Fruit fly (Drosophila melanogaster): ENCODE results near the gene CG8840.

The CG8840 gene

dm6 chr2L:3435086-3435485, 24.7 kb downstream of the CG8840 start (continued):
- TF ChIP-seq Dref (GFP tag; IDR thresholded peaks at IDR 0.05) (no peak), pnt (GFP tag; optimal IDR thresholded peaks at IDR 0.05) (peak; percentile 13), lbe (GFP tag; optimal IDR thresholded peaks at IDR 0.05) (no peak), Ets65A (GFP tag) (peak; percentile 89), lab (GFP tag; optimal IDR thresholded peaks at IDR 0.05) (peak; percentile 39), Bgb (GFP tag; IDR thresholded peaks at IDR 0.05; ENCODE audit: partially characterized antibody) (no peak), CG1647 (GFP tag; optimal IDR thresholded peaks at IDR 0.05) (no peak), Vsx1 (GFP tag; optimal IDR thresholded peaks at IDR 0.05) (no peak), gcm2 (GFP tag; optimal IDR thresholded peaks at IDR 0.05) (no peak), CG18476 (GFP tag; optimal IDR thresholded peaks at IDR 0.05) (no peak), kay (GFP tag; optimal IDR thresholded peaks at IDR 0.05) (no peak), CG4854 (GFP tag; optimal IDR thresholded peaks at IDR 0.05) (no peak), CG10431 (GFP tag; optimal IDR thresholded peaks at IDR 0.05) (no peak), CG31365 (tag; optimal IDR thresholded peaks at IDR 0.05) (no peak), CG8089 (GFP tag; optimal IDR thresholded peaks at IDR 0.05) (no peak), tx (GFP tag; optimal IDR thresholded peaks at IDR 0.05) (no peak), Hr39 (optimal IDR thresholded peaks at IDR 0.05) (no peak), Spps (tag; optimal IDR thresholded peaks at IDR 0.05) (no peak), CG34422 (GFP tag; IDR thresholded peaks at IDR 0.05) (peak; percentile 33; the same call in 2 of the 3 replicates), cas (GFP tag; IDR thresholded peaks at IDR 0.05) (no peak), hb (GFP tag; IDR thresholded peaks at IDR 0.05; ENCODE audit: partially characterized antibody) (no peak), CG8478 (optimal IDR thresholded peaks at IDR 0.05) (no peak), CG16779 (GFP tag; IDR thresholded peaks at IDR 0.05) (no peak), emc (GFP tag; optimal IDR thresholded peaks at IDR 0.05) (no peak), sim (GFP tag; IDR thresholded peaks at IDR 0.05) (no peak), yki (optimal IDR thresholded peaks at IDR 0.05) (no peak), kah (GFP tag; optimal IDR thresholded peaks at IDR 0.05) (no peak), CG14050 (GFP tag; IDR thresholded peaks at IDR 0.05) (0 out of 3 replicates have a peak, but pooled peaks have one; percentile 23), hth (optimal IDR thresholded peaks at IDR 0.05) (no peak), HLHmδ (GFP tag; optimal IDR thresholded peaks at IDR 0.05) (no peak), gfzf (GFP tag; optimal IDR thresholded peaks at IDR 0.05) (no peak), prd (optimal IDR thresholded peaks at IDR 0.05) (no peak), prd (GFP tag; IDR thresholded peaks at IDR 0.05) (peak; percentile 76), CG2712 (tag; optimal IDR thresholded peaks at IDR 0.05) (peak; percentile 63), CG7745 (tag; optimal IDR thresholded peaks at IDR 0.05) (no peak), Neu2 (GFP tag; optimal IDR thresholded peaks at IDR 0.05; ENCODE audit: borderline replicate concordance) (no peak), D19B (GFP tag; optimal IDR thresholded peaks at IDR 0.05) (no peak), crc (GFP tag; optimal IDR thresholded peaks at IDR 0.05) (no peak), Lhr (GFP tag; optimal IDR thresholded peaks at IDR 0.05) (no peak), CG6854 (GFP tag; optimal IDR thresholded peaks at IDR 0.05) (no peak), CG9215 (GFP tag; IDR thresholded peaks at IDR 0.05) (peak; percentile 41; the same call in 1 of the 2 replicates), Tbp (GFP tag; optimal IDR thresholded peaks at IDR 0.05) (no peak), CG12391 (tag; optimal IDR thresholded peaks at IDR 0.05) (no peak), Bdp1 (GFP tag; optimal IDR thresholded peaks at IDR 0.05) (no peak), sc (optimal IDR thresholded peaks at IDR 0.05) (no peak), sc (GFP tag; optimal IDR thresholded peaks at IDR 0.05) (peak; percentile 2), Hmx (GFP tag; optimal IDR thresholded peaks at IDR 0.05) (no peak), CG10654 (GFP tag; optimal IDR thresholded peaks at IDR 0.05) (peak; percentile 27), eve (GFP tag; optimal IDR thresholded peaks at IDR 0.05) (no peak), CG5245 (GFP tag; optimal IDR thresholded peaks at IDR 0.05) (peak; percentile 21), eyg (GFP tag; optimal IDR thresholded peaks at IDR 0.05) (no peak), CG10959 (GFP tag; IDR thresholded peaks at IDR 0.05) (peak; percentile 64), CG1529 (GFP tag; optimal IDR thresholded peaks at IDR 0.05) (no peak), CG8281 (tag; optimal IDR thresholded peaks at IDR 0.05) (no peak)

All from whole organism, embryonic.